Worm (Caenorhabditis elegans): Measurements from ENCODE around the gene Y39C12A.9.

Y39C12A.9 gene

ce11 chrIV:12215762-12216295 lies 43.2 kb downstream of the Y39C12A.9 start, which contains the start of gene phy-2:
TSS of gene phy-2 (minus strand) at chrIV:12215987.
- TF ChIP-seq him-1 (tag; optimal IDR thresholded peaks at IDR 0.05) (no peak), W03F9.2 (tag; optimal IDR thresholded peaks at IDR 0.05) (no peak), dao-5 (tag; optimal IDR thresholded peaks at IDR 0.05) (no peak)

DNA sequence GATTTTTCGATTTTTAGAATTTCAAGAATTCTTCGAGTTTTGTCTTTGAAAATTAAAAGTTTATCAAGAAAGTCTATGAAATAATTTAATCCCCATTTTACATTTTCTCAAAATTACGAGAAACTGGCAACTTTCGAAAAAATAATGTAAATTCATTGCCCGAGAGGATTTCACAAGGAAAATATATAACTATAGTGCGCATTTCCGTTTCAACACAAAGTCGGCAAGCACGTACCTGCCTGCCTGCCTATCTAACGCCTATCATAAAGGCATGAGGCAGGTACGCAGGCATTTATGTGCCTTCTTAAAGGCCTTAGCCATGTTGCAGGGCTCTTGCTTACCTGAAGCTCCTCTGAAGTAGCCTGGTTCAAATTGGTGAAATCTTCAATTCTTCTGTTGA lies 46.2 kb downstream of the Y39C12A.9 start:
- TF ChIP-seq him-1 (tag; optimal IDR thresholded peaks at IDR 0.05) (no peak), W03F9.2 (tag; optimal IDR thresholded peaks at IDR 0.05) (no peak), dao-5 (tag; optimal IDR thresholded peaks at IDR 0.05) (no peak)

DNA sequence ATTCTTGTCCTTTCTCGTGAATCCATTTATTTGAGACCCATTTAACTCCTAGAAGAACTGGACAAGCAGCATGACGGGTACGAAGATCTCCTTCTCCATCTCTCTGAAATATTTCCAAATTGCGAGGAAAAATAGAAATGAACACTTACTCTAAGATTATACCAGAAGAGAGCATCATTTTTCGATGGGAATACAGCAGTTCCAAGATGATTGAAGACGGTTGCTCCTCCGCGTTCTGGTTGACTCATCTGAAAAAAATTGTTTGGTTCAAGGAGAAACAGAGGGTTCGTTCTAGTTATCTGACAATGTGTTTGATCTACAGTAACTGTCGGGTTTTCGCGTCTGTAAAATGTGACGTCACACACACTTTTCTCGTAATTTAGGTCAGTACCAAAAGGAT lies 47.7 kb downstream of the Y39C12A.9 start:
- TF ChIP-seq dao-5 (tag; optimal IDR thresholded peaks at IDR 0.05), result no peak
- no peak for TF ChIP-seq him-1 (tag; optimal IDR thresholded peaks at IDR 0.05)
- no peak for TF ChIP-seq W03F9.2 (tag; optimal IDR thresholded peaks at IDR 0.05)

DNA sequence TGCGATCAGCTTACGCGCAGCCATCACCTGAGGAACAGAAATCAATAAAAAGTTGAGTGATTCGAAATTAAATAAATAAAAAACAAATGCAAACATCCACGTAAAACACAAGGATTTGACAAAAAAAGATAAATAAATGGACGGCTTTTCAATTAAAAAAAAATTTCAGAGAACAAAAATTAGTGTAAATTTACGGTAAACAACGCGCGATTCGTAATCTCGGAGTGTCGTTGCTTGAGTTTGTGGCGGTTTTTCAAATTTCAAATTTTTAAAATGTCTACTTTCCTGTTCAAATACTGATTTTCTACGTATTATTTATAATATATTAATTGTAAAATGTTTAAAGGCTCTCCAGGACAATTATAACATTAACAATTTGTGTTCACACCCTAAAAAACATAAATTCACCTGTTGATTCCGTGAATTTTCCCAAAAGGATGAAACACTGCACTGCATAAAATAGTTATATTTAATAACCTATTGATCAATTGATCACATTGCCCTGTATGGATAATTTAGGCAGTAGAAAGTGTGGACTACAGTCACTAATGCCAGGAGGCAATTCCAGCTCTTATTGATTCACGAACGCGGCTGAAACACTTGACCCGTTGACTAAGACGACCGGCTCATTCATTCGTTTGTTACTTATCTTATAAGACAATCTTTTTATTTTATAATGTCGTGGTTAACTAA lies 49.9 kb downstream of the Y39C12A.9 start, which contains the start of the genes marb-1 and F35G2.3:
TSS of gene marb-1 (minus strand) at position 27 of the 693 bp plus-strand sequence.
TSS of gene F35G2.3 (plus strand) at position 643 of the 693 bp plus-strand sequence.
- TF ChIP-seq him-1 (tag; optimal IDR thresholded peaks at IDR 0.05), result no peak

ce11 chrIV:12207873-12208272 lies 51.1 kb downstream of the Y39C12A.9 start:
- TF ChIP-seq dao-5 (tag; optimal IDR thresholded peaks at IDR 0.05) (no peak), W03F9.2 (tag; optimal IDR thresholded peaks at IDR 0.05) (no peak), him-1 (tag; optimal IDR thresholded peaks at IDR 0.05) (no peak)
